Fruit fly (Drosophila melanogaster) whole organism, prepupa: ENCODE results near the gene Evi5.

Source experiments
- Blimp-1 ChIP-seq: fragments of 200-800 bp; sonication (Bioruptor generic); optimal IDR thresholded peaks from 3 replicates; lab custom pipeline; 2017; ENCODE audit warnings: missing biosample characterization, missing genetic modification characterization, mild to moderate bottlenecking, moderate library complexity, missing genetic modification reagents
- CG10631 ChIP-seq: fragments of 200-800 bp; sonication (Bioruptor generic); optimal IDR thresholded peaks from 2 replicates; lab custom pipeline; 2016; ENCODE audit warnings: missing biosample characterization, missing genetic modification characterization
- CG10669 ChIP-seq: fragments of 200-800 bp; sonication (Bioruptor generic); optimal IDR thresholded peaks from 3 replicates; lab custom pipeline; 2018; ENCODE audit warnings: missing biosample characterization, mild to moderate bottlenecking, missing genetic modification characterization, moderate library complexity
- CG11294 ChIP-seq: fragments of 200-800 bp; sonication (Bioruptor generic); IDR thresholded peaks from 2 replicates; pipeline ENCODE4 v1.3.6; 2022; ENCODE audit warnings: missing biosample characterization, missing genetic modification characterization
- CG11902 ChIP-seq: fragments of 200-800 bp; sonication (Bioruptor generic); optimal IDR thresholded peaks from 3 replicates; lab custom pipeline; 2016; ENCODE audit warnings: missing biosample characterization, missing genetic modification characterization
- CG1621 ChIP-seq: fragments of 200-800 bp; sonication (Bioruptor generic); optimal IDR thresholded peaks from 3 replicates; lab custom pipeline; 2018; ENCODE audit warnings: missing biosample characterization, mild to moderate bottlenecking, missing genetic modification characterization
- CG16779 ChIP-seq: fragments of 200-800 bp; sonication (Bioruptor generic); optimal IDR thresholded peaks from 3 replicates; lab custom pipeline; 2017; ENCODE audit warnings: missing biosample characterization, mild to moderate bottlenecking, missing genetic modification characterization
- CG3032 ChIP-seq: fragments of 200-800 bp; optimal IDR thresholded peaks from 2 replicates; lab custom pipeline; 2019; ENCODE audit warnings: missing biosample characterization, mild to moderate bottlenecking, missing genetic modification characterization, moderate library complexity
- CG31627 ChIP-seq: fragments of 200-800 bp; sonication (Bioruptor generic); optimal IDR thresholded peaks from 3 replicates; lab custom pipeline; 2016; ENCODE audit warnings: missing biosample characterization, missing genetic modification characterization
- CG32006 ChIP-seq: fragments of 200-800 bp; sonication (Bioruptor generic); optimal IDR thresholded peaks from 3 replicates; lab custom pipeline; 2017; ENCODE audit warnings: missing biosample characterization, mild to moderate bottlenecking, missing genetic modification characterization
- CG34406 ChIP-seq: fragments of 200-800 bp; sonication (Bioruptor generic); optimal IDR thresholded peaks from 3 replicates; lab custom pipeline; 2016; ENCODE audit warnings: missing biosample characterization, missing genetic modification characterization
- CG4318 ChIP-seq: fragments of 200-800 bp; sonication (Bioruptor generic); optimal IDR thresholded peaks from 3 replicates; lab custom pipeline; 2017; ENCODE audit warnings: missing biosample characterization, mild to moderate bottlenecking, missing genetic modification characterization
- CG6276 ChIP-seq: fragments of 200-800 bp; sonication (Bioruptor generic); optimal IDR thresholded peaks from 2 replicates; lab custom pipeline; 2017; ENCODE audit warnings: missing biosample characterization, mild to moderate bottlenecking, missing genetic modification characterization
- CG6792 ChIP-seq: fragments of 200-800 bp; sonication (Bioruptor generic); optimal IDR thresholded peaks from 3 replicates; lab custom pipeline; 2016; ENCODE audit warnings: missing biosample characterization, missing genetic modification characterization
- CG6808 ChIP-seq: fragments of 200-800 bp; sonication (Bioruptor generic); optimal IDR thresholded peaks from 3 replicates; lab custom pipeline; 2017; ENCODE audit warnings: missing biosample characterization, missing genetic modification characterization, mild to moderate bottlenecking, moderate library complexity, missing genetic modification reagents
- CG8319 ChIP-seq: fragments of 200-800 bp; sonication (Bioruptor generic); optimal IDR thresholded peaks from 3 replicates; lab custom pipeline; 2016; ENCODE audit warnings: missing biosample characterization, missing genetic modification characterization
- CG9139 ChIP-seq: fragments of 200-800 bp; sonication (Bioruptor generic); optimal IDR thresholded peaks from 3 replicates; lab custom pipeline; 2017; ENCODE audit warnings: missing biosample characterization, mild to moderate bottlenecking, missing genetic modification characterization
- Eip78C ChIP-seq: fragments of 200-800 bp; sonication (Bioruptor generic); peaks from one replicate; lab custom pipeline; 2016; ENCODE audit warnings: missing biosample characterization, missing genetic modification characterization
- Eip93F ChIP-seq: fragments of 200-800 bp; sonication (Bioruptor generic); optimal IDR thresholded peaks from 2 replicates; lab custom pipeline; 2016; ENCODE audit warnings: missing biosample characterization, mild to moderate bottlenecking, missing genetic modification characterization
- Hr38 ChIP-seq: sonication (Bioruptor generic); optimal IDR thresholded peaks from 2 replicates; lab custom pipeline; 2016; ENCODE audit warnings: missing biosample characterization, missing genetic modification characterization
- Hr4 ChIP-seq: fragments of 200-800 bp; sonication (Bioruptor generic); optimal IDR thresholded peaks from 3 replicates; lab custom pipeline; 2016; ENCODE audit warnings: missing biosample characterization, missing genetic modification characterization
- OdsH ChIP-seq: fragments of 200-800 bp; sonication (Bioruptor generic); optimal IDR thresholded peaks from 3 replicates; lab custom pipeline; 2016; ENCODE audit warnings: missing biosample characterization, missing genetic modification characterization
- Sox14 ChIP-seq: fragments of 200-800 bp; sonication (Bioruptor generic); optimal IDR thresholded peaks from 3 replicates; lab custom pipeline; 2016; ENCODE audit warnings: missing biosample characterization, missing genetic modification characterization
- Sox15 ChIP-seq: fragments of 200-800 bp; sonication (Bioruptor generic); optimal IDR thresholded peaks from 3 replicates; lab custom pipeline; 2016; ENCODE audit warnings: missing biosample characterization, missing genetic modification characterization
- cyc ChIP-seq: fragments of 200-800 bp; sonication (Bioruptor generic); optimal IDR thresholded peaks from 3 replicates; lab custom pipeline; 2016; ENCODE audit warnings: missing biosample characterization, missing genetic modification characterization
- dsx ChIP-seq: fragments of 200-800 bp; optimal IDR thresholded peaks from 3 replicates; lab custom pipeline; 2019; ENCODE audit warnings: missing biosample characterization, mild to moderate bottlenecking, missing genetic modification characterization, moderate library complexity; ENCODE audit not compliant: poor library complexity, severe bottlenecking
- fd85E ChIP-seq: fragments of 200-800 bp; sonication (Bioruptor generic); optimal IDR thresholded peaks from 3 replicates; lab custom pipeline; 2016; ENCODE audit warnings: missing biosample characterization, missing genetic modification characterization
- lz ChIP-seq: fragments of 200-800 bp; sonication (Bioruptor generic); optimal IDR thresholded peaks from 3 replicates; lab custom pipeline; 2016; ENCODE audit warnings: missing biosample characterization, missing genetic modification characterization
- net ChIP-seq: fragments of 200-800 bp; sonication (Bioruptor generic); optimal IDR thresholded peaks from 3 replicates; lab custom pipeline; 2016; ENCODE audit warnings: missing biosample characterization, missing genetic modification characterization
- pdm3 ChIP-seq: fragments of 200-800 bp; sonication (Bioruptor generic); optimal IDR thresholded peaks from 3 replicates; lab custom pipeline; 2016; ENCODE audit warnings: missing biosample characterization, missing genetic modification characterization
- salr ChIP-seq, 2 experiments: fragments of 200-800 bp; sonication (Bioruptor generic); optimal IDR thresholded peaks; 3 replicates each; lab custom pipeline; 2016 to 2018; ENCODE audit warnings: missing biosample characterization in 2 of 2, missing genetic modification characterization in 2 of 2, mild to moderate bottlenecking in 1 of 2
- svp ChIP-seq: fragments of 200-800 bp; sonication (Bioruptor generic); peaks from one replicate; lab custom pipeline; 2016; ENCODE audit warnings: missing biosample characterization, missing genetic modification characterization
- topi ChIP-seq: fragments of 200-800 bp; sonication (Bioruptor generic); optimal IDR thresholded peaks from 3 replicates; lab custom pipeline; 2016; ENCODE audit warnings: missing biosample characterization, missing genetic modification characterization
- vri ChIP-seq: fragments of 200-800 bp; sonication (Bioruptor generic); optimal IDR thresholded peaks from 3 replicates; lab custom pipeline; 2016; ENCODE audit warnings: missing biosample characterization, mild to moderate bottlenecking, missing genetic modification characterization

Gene Evi5

DNA sequence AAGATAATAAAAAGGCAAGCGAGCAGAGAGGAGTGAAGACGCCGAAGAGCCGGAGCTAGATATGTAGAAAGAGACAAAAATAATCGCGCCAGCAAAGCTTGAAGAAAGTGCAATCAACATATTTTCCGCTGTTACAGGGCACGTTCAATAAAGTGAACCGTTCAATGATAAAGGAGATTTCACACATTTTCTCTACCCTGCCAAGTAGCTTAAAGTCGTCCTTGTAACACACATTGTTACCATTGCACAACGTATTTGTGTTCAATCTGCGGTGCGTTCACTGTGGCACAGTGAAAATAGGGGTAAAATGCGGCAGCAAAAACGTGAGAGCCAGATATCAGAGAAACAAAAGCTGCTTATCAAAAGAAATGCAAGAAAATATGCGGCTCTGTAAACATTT is 45.3 kb upstream of the Evi5 start (continued):
- TF ChIP-seq pdm3 (peak; percentile 83), CG6792 (GFP tag; lab: Kevin White, UChicago) (peak; percentile 83), CG8319 (GFP tag; lab: Kevin White, UChicago) (peak; percentile 78), CG1621 (tag; lab: Kevin White, UChicago) (peak; percentile 39), topi (GFP tag; lab: Kevin White, UChicago) (peak; percentile 89), CG31627 (GFP tag; lab: Kevin White, UChicago) (peak; percentile 92), Eip78C (GFP tag; lab: Kevin White, UChicago) (peak; percentile 92), CG11294 (GFP tag; lab: Robert Waterston, UW) (peak; percentile 32; the same call in 1 of the 2 replicates), fd85E (GFP tag; lab: Kevin White, UChicago) (peak; percentile 11), Eip93F (GFP tag; lab: Kevin White, UChicago) (peak; percentile 62), net (peak; percentile 76), Sox14 (GFP tag; lab: Kevin White, UChicago) (peak; percentile 86), CG11902 (GFP tag; lab: Kevin White, UChicago) (peak; percentile 85), CG3032 (tag; lab: Kevin White, UChicago) (peak; percentile 49), OdsH (GFP tag; lab: Kevin White, UChicago) (peak; percentile 78), Blimp-1 (GFP tag; lab: Kevin White, UChicago) (peak; percentile 58), CG10669 (peak; percentile 61), CG6276 (GFP tag; lab: Kevin White, UChicago) (peak; percentile 60)
- TF ChIP-seq, all 60 proteins: peak for 57

DNA sequence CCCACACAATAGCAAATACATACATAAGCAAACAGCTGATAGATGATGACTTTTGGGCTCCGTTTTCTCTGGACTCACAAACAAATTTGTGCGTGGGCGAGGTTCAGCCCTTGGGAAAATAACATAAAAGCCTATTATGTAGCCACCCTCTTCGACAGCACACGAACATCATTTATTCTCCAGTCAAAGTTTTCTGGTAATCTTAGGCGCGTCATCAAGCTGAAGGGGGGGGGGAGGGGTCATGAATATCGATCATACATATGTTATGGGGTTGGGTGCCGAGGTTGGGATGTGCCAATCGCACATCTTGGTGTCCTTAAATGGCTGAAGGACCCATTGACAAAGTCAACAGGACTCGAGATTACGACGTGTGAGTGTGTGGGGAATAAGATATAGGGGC is 44.0 kb upstream of the Evi5 start:
- TF ChIP-seq CG11902 (GFP tag; lab: Kevin White, UChicago): no peak
- TF ChIP-seq CG16779 (tag; lab: Kevin White, UChicago): no peak
- no peak for TF ChIP-seq salr (GFP tag; optimal IDR thresholded peaks at IDR 0.05; lab: Kevin White, UChicago)
- TF ChIP-seq dsx: no peak
- TF ChIP-seq lz (GFP tag; lab: Kevin White, UChicago): no peak
- no peak for TF ChIP-seq pdm3
- no peak for TF ChIP-seq CG9139 (GFP tag; lab: Kevin White, UChicago)
- no peak for TF ChIP-seq CG32006
- TF ChIP-seq CG11294 (GFP tag; lab: Robert Waterston, UW): no peak
- no peak for TF ChIP-seq Hr38 (GFP tag; lab: Kevin White, UChicago)
- no peak for TF ChIP-seq CG34406 (GFP tag; lab: Kevin White, UChicago)
- no peak for TF ChIP-seq CG10631 (GFP tag; lab: Kevin White, UChicago)
- no peak for TF ChIP-seq CG6792 (GFP tag; lab: Kevin White, UChicago)
- no peak for TF ChIP-seq Eip78C (GFP tag; lab: Kevin White, UChicago)
- no peak for TF ChIP-seq CG6808 (GFP tag; lab: Kevin White, UChicago)
- no peak for TF ChIP-seq cyc (GFP tag; lab: Kevin White, UChicago)
- no peak for TF ChIP-seq Sox15 (GFP tag; lab: Kevin White, UChicago)

DNA sequence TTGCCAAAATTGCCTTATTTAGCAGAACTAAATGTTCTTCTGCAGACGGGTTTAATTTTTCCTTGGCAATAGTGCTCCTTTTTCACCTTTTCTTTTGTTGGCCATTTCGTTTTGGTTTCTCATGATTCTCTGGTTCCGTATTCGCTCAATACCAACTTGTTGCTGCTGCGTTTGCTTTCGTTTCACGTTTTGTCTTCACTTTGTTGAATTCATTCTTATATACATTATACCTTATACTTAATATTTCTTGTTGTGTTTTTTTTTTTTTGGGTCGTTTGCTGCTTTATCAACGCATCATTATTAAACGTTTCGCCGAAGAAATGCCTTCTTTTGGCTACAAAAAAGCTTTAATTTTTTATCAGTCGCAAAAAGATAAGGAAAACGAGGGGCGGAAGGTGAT is 42.1 kb upstream of the Evi5 start:
- TF ChIP-seq vri (peak; percentile 40), svp (GFP tag; lab: Kevin White, UChicago) (peak; percentile 55), Hr4 (GFP tag; lab: Kevin White, UChicago) (no peak), Eip93F (GFP tag; lab: Kevin White, UChicago) (peak; percentile 49), CG11294 (GFP tag; lab: Robert Waterston, UW) (no peak)

DNA sequence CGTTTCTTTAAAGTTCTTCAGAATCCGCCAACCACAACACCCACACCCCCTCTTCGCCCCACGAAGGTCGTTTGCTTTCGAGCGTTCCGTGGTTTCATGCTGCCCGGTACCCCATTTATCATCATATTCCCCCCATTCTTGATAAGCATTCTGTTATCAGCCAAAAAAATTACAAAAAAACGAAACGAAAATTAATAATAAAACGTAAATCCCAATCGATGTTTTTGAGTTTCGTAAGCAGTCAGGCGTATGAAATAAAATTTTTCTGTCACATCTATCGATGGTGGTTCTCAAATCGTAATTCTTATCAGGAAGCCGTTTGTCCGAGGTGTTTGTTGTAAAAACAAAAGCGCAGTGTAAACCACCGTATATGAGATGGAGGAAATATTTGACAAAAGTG is 41.3 kb upstream of the Evi5 start:
- TF ChIP-seq CG4318 (GFP tag; lab: Kevin White, UChicago): no peak
- no peak for TF ChIP-seq CG31627 (GFP tag; lab: Kevin White, UChicago)
- TF ChIP-seq OdsH (GFP tag; lab: Kevin White, UChicago): no peak
- peak; percentile 80 for TF ChIP-seq vri
- TF ChIP-seq, all 60 proteins: peak for 1
